Worm (Caenorhabditis elegans) whole organism, L1 larva: ENCODE data around the gene F57A8.6.

ENCODE experiments used
- C04F5.9 ChIP-seq: sonication (generic microtip); optimal IDR thresholded peaks from 2 replicates; lab custom pipeline; 2016; ENCODE audit warnings: missing genetic modification characterization, missing compliant biosample characterization
- Y116A8C.19 ChIP-seq: sonication (generic microtip); optimal IDR thresholded peaks from 2 replicates; lab custom pipeline; 2016; ENCODE audit warnings: missing compliant biosample characterization, missing genetic modification characterization, borderline replicate concordance
- ama-1 ChIP-seq: fragments of 150-350 bp; optimal IDR thresholded peaks from 2 replicates; lab custom pipeline; 2014
- ceh-82 ChIP-seq, 3 experiments: fragments of 150-350 bp in 1 of 3; sonication (generic microtip) in 2 of 3; optimal IDR thresholded peaks; 2 replicates each; lab custom pipeline; 2014 to 2017; ENCODE audit warnings: missing biosample characterization in 3 of 3, missing genetic modification characterization in 3 of 3
- dpl-1 ChIP-seq, 3 experiments: fragments of 150-350 bp in 2 of 3; sonication (generic microtip) in 1 of 3; optimal IDR thresholded peaks; 2 replicates each; lab custom pipeline; 2014 to 2017; ENCODE audit warnings: missing biosample characterization in 3 of 3, missing genetic modification characterization in 3 of 3, missing genetic modification reagents in 3 of 3
- elt-3 ChIP-seq, 6 experiments: fragments of 150-350 bp in 1 of 6; sonication (generic microtip); optimal IDR thresholded peaks; 2 replicates each; lab custom pipeline; 2017 to 2018; ENCODE audit warnings: missing biosample characterization in 6 of 6, missing genetic modification characterization in 6 of 6, inconsistent platforms in 1 of 6
- lin-13 ChIP-seq: fragments of 150-350 bp; optimal IDR thresholded peaks from 2 replicates; lab custom pipeline; 2014; ENCODE audit warnings: missing biosample characterization, missing genetic modification reagents, missing genetic modification characterization
- lin-39 ChIP-seq: fragments of 150-350 bp; optimal IDR thresholded peaks from 2 replicates; lab custom pipeline; 2014; ENCODE audit warnings: missing biosample characterization, missing genetic modification reagents, missing genetic modification characterization
- mdl-1 ChIP-seq, 2 experiments: fragments of 150-350 bp; optimal IDR thresholded peaks; 2 replicates each; lab custom pipeline; 2014 to 2017; ENCODE audit warnings: missing biosample characterization in 2 of 2, missing genetic modification characterization in 2 of 2, inconsistent platforms in 1 of 2
- nhr-71 ChIP-seq: sonication (generic microtip); optimal IDR thresholded peaks from 2 replicates; lab custom pipeline; 2016; ENCODE audit warnings: mild to moderate bottlenecking, missing genetic modification characterization, moderate library complexity, missing compliant biosample characterization
- nhr-77 ChIP-seq: fragments of 150-350 bp; optimal IDR thresholded peaks from 2 replicates; lab custom pipeline; 2014; ENCODE audit warnings: missing biosample characterization, missing genetic modification characterization
- snu-23 ChIP-seq: sonication (generic microtip); optimal IDR thresholded peaks from 2 replicates; lab custom pipeline; 2016; ENCODE audit warnings: missing genetic modification characterization, missing compliant biosample characterization
- unc-30 ChIP-seq: sonication (generic microtip); optimal IDR thresholded peaks from 2 replicates; lab custom pipeline; 2017; ENCODE audit warnings: missing biosample characterization, missing genetic modification characterization
- unc-98 ChIP-seq: fragments of 200-800 bp; sonication (Bioruptor generic); IDR thresholded peaks from 2 replicates; pipeline ENCODE4 v1.3.6; 2022; ENCODE audit warnings: missing genetic modification characterization, missing compliant biosample characterization

DNA sequence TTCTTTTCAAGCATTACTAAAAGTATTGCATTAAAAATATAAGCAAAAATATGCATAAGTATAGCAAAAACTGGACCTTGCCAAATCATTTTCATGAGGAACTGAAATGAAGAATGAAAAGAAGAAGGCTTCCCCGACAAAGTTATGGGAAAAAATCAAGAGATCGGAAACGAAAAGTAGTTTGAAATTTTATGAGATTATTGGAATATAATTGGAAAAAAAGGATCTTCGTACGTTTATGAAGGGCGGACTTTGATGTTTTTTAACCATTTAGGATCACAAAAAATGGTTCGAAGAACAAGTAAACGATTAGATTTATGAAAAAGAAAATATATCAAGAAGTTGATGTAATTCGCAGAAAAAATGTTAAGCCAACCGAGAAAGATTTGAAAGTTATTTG is 47.2 kb upstream of the F57A8.6 start, which contains the start of gene srxa-18:
- TF ChIP-seq snu-23 = no peak
- TF ChIP-seq ceh-82 (tag; optimal IDR thresholded peaks at IDR 0.05; lab: Kevin White, UChicago) = no peak
- TF ChIP-seq elt-3 (tag; optimal IDR thresholded peaks at IDR 0.05; lab: Kevin White, UChicago) = no peak
- TF ChIP-seq unc-98 (GFP tag; lab: Robert Waterston, UW) = no peak
- TF ChIP-seq lin-13 (GFP tag; lab: Kevin White, UChicago) = no peak
- TF ChIP-seq dpl-1 (GFP tag; optimal IDR thresholded peaks at IDR 0.05; lab: Kevin White, UChicago) = no peak
- TF ChIP-seq nhr-71 = no peak
- no peak for TF ChIP-seq ama-1 (lab: Kevin White, UChicago)
- TF ChIP-seq lin-39 (tag; lab: Kevin White, UChicago) = no peak
- TF ChIP-seq nhr-77 (tag; lab: Kevin White, UChicago) = no peak
- no peak for TF ChIP-seq unc-30 (tag; lab: Kevin White, UChicago)
- no peak for TF ChIP-seq C04F5.9
- no peak for TF ChIP-seq mdl-1 (tag; optimal IDR thresholded peaks at IDR 0.05; lab: Kevin White, UChicago)
- TF ChIP-seq Y116A8C.19 (tag; lab: Kevin White, UChicago) = no peak
